Worm (Caenorhabditis elegans) whole organism, L2 larva: ENCODE results near the gene pgap-1.

Experiments used
- ama-1 ChIP-seq: fragments of 150-350 bp; optimal IDR thresholded peaks from 2 replicates; lab custom pipeline; 2018; ENCODE audit warnings: inconsistent platforms
- egl-27 ChIP-seq: sonication (generic microtip); optimal IDR thresholded peaks from 3 replicates; lab custom pipeline; 2017; ENCODE audit warnings: missing biosample characterization, missing genetic modification reagents, missing genetic modification characterization
- nhr-237 ChIP-seq: fragments of 150-350 bp; optimal IDR thresholded peaks from 2 replicates; lab custom pipeline; 2014; ENCODE audit warnings: missing biosample characterization, missing genetic modification characterization
- nhr-77 ChIP-seq: fragments of 150-350 bp; optimal IDR thresholded peaks from 2 replicates; lab custom pipeline; 2014; ENCODE audit warnings: missing biosample characterization, missing genetic modification characterization
- ztf-4 ChIP-seq: fragments of 150-350 bp; optimal IDR thresholded peaks from 2 replicates; lab custom pipeline; 2014; ENCODE audit warnings: missing biosample characterization, missing genetic modification characterization

- TF ChIP-seq nhr-237 (tag; lab: Kevin White, UChicago), result no peak
- no peak for TF ChIP-seq egl-27 (tag; lab: Kevin White, UChicago)
- TF ChIP-seq ama-1, result no peak
- TF ChIP-seq nhr-77, result no peak
- TF ChIP-seq ztf-4, result no peak
Measured at ce11 chrV:11272848-11273247, 31.2 kb downstream of the pgap-1 start, which contains the start of gene clec-223.
